Fruit fly (Drosophila melanogaster) whole organism: ENCODE results near the gene plx.

ENCODE experiments used
- CG8478 ChIP-seq: fragments of >200 bp; optimal IDR thresholded peaks from 2 replicates; lab custom pipeline; 2018; ENCODE audit warnings: inconsistent platforms
- Dll ChIP-seq: fragments of >200 bp; optimal IDR thresholded peaks from 2 replicates; lab custom pipeline; 2017
- usp ChIP-seq: fragments of >200 bp; optimal IDR thresholded peaks from 2 replicates; lab custom pipeline; 2017; ENCODE audit warnings: missing biosample characterization, missing genetic modification characterization, mixed read lengths

DNA sequence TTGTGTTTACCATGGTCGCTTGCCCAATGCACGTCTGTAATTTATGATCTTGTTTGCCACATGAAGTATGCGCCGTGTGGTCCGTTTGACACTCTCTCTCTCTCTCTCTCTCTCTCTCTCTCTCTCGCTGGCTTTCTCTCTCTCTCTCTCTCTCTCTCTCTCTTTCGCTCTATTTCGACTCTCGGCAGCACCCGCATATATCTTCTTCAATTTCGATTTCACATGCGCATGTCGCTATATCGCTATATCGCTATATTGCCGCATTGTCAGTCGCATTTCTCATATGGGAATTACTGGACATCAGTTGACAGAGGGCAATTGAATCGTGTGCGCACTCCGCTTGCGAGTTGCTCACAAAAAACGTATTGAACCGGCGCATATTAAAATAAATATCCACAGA is 15.4 kb downstream of the plx start:
- TF ChIP-seq CG8478 (no peak), Dll (peak; percentile 74), usp (GFP tag; lab: Kevin White, UChicago) (no peak)
